Worm (Caenorhabditis elegans): Measurements from ENCODE around the gene Y32G9A.3.

DNA sequence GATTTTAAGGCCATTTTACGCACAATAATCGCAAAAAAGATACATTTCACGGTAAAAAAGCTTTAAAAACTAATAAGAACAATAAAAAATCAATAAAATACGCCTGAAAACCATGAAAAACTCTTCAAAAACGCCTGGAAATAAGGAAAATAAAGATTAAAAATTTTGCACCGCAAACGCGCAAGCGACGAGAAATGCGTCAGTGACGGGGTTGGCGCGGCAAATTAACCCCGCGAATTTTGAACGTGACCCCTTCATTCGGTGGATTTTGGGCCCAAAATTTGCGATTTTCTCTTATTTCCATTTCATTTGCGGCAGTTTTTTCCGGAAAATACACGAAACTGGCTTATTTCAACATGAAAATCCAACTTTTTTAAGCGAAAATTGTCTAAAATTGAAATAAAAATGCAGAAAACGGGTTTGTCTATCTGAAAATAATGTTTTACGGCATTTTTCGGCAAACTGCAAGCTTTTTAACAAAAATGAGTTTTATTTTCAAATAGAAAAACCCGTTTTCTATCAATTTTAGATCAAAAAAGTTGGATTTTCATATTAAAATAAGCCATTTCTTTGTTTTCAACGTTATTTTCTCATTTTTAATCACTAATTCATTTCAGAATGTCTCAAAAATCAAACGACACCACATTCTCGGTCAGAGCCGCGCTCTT, 42.5 kb upstream of the Y32G9A.3 start, which contains the start of gene knl-3:
- TF ChIP-seq akir-1 (GFP tag; optimal IDR thresholded peaks at IDR 0.05) = no peak
- peak; percentile 96 for TF ChIP-seq attf-5 (GFP tag; optimal IDR thresholded peaks at IDR 0.05)
- TF ChIP-seq hrde-1 (tag; optimal IDR thresholded peaks at IDR 0.05; ENCODE audit: borderline replicate concordance) = peak; percentile 34
- TF ChIP-seq rcor-1 (GFP tag; IDR thresholded peaks at IDR 0.05) = peak; percentile 95
- TF ChIP-seq Y53G8AR.9 (GFP tag; conservative IDR thresholded peaks at IDR 0.05) = peak; percentile 96
- TF ChIP-seq nhr-90 (tag; optimal IDR thresholded peaks at IDR 0.05) = no peak

Measured in whole organism, young adult.